Worm (Caenorhabditis elegans): ENCODE data around the gene cyd-1.

- TF ChIP-seq lin-13 (GFP tag; optimal IDR thresholded peaks at IDR 0.05): peak; percentile 7
- no peak for TF ChIP-seq elt-1 (tag; optimal IDR thresholded peaks at IDR 0.05)
- no peak for TF ChIP-seq ama-1 (optimal IDR thresholded peaks at IDR 0.05)
- no peak for TF ChIP-seq ztf-11 (tag; optimal IDR thresholded peaks at IDR 0.05)
- no peak for TF ChIP-seq elt-3 (tag; optimal IDR thresholded peaks at IDR 0.05)
Measured at ce11 chrII:13013966-13014365, 33.6 kb downstream of the cyd-1 start, which contains the start of gene F18A11.5.
